Worm (Caenorhabditis elegans) whole organism, L4 larva: Measurements from ENCODE around the gene mrps-28.

Source experiments
- lin-1 ChIP-seq: fragments of 200-800 bp; sonication (Bioruptor generic); IDR thresholded peaks from 2 replicates; pipeline ENCODE4 v1.3.6; 2022; ENCODE audit warnings: missing genetic modification reagents, missing genetic modification characterization, missing compliant biosample characterization
- rbr-2 ChIP-seq: sonication (generic microtip); optimal IDR thresholded peaks from 2 replicates; lab custom pipeline; 2016; ENCODE audit warnings: missing genotype, missing genetic modification characterization, missing compliant biosample characterization

DNA sequence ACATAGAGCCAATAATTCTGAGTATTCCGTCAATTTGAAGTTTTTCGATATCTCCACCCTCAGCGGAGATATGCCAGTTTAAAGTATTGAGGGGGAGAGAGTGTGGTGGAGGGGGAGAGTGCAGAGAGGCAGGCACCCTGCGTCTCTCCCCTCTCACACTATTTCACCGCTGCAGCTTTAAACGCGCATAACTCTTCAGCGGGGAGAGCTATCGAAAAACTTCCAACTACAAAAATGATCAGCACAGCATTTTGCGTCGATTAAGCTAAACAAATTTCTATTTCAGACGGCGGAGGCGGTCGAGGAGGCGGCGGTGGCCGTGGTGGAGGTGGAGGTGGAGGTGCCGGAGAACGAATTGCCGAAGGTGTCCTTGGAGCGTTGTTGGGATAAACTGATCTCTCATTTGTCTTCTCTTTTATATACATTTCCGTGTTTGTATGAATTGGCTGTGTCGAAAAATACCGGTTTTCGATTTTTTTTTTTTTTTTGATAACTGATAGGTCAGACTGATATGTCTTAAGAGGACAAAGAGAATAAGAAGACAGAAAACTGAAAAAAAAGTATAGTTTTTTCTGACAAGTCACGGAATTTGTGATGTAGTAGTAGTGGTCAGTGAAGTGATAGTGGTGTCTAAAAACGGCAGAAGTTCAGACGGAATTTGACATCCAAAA, 32.2 kb upstream of the mrps-28 start:
- TF ChIP-seq lin-1 (GFP tag; lab: Robert Waterston, UW) (no peak), rbr-2 (no peak)
